Fruit fly (Drosophila melanogaster): Measurements from ENCODE around the gene CSN5.

Gene CSN5

dm6 chr3R:16469501-16470263 is at the start of gene CSN5, which contains the start of gene CG42232:
CSN5 (plus strand) TSS chr3R:16470099.
CG42232 (minus strand) TSS chr3R:16469663.
- TF ChIP-seq CTCF (optimal IDR thresholded peaks at IDR 0.05): no peak
- no peak for TF ChIP-seq CG8478 (optimal IDR thresholded peaks at IDR 0.05)

- no peak for TF ChIP-seq CTCF (optimal IDR thresholded peaks at IDR 0.05)
- no peak for TF ChIP-seq CG8478 (optimal IDR thresholded peaks at IDR 0.05)
Observed at dm6 chr3R:16423323-16423722, 46.6 kb upstream of the CSN5 start.

dm6 chr3R:16427520-16427919 is 42.4 kb upstream of the CSN5 start:
- TF ChIP-seq CG8478 (optimal IDR thresholded peaks at IDR 0.05): no peak
- TF ChIP-seq CTCF (optimal IDR thresholded peaks at IDR 0.05): no peak

dm6 chr3R:16430381-16430780 is 39.5 kb upstream of the CSN5 start, which contains the start of gene CG31279:
CG31279 (plus strand) TSS chr3R:16430681.
- TF ChIP-seq CG8478 (optimal IDR thresholded peaks at IDR 0.05) (no peak), CTCF (optimal IDR thresholded peaks at IDR 0.05) (no peak)

dm6 chr3R:16431707-16432106 is 38.2 kb upstream of the CSN5 start:
- no peak for TF ChIP-seq CG8478 (optimal IDR thresholded peaks at IDR 0.05)
- TF ChIP-seq CTCF (optimal IDR thresholded peaks at IDR 0.05): peak; percentile 97 to 98

dm6 chr3R:16432665-16433065 is 37.2 kb upstream of the CSN5 start, which contains the start of gene Fntb:
Fntb (plus strand) TSS chr3R:16432998.
- TF ChIP-seq CG8478 (optimal IDR thresholded peaks at IDR 0.05) (no peak), CTCF (optimal IDR thresholded peaks at IDR 0.05) (no peak)

dm6 chr3R:16434599-16434998 is 35.3 kb upstream of the CSN5 start, which contains the start of gene CG14881:
CG14881 (plus strand) TSS chr3R:16434899.
- TF ChIP-seq CG8478 (optimal IDR thresholded peaks at IDR 0.05): no peak
- TF ChIP-seq CTCF (optimal IDR thresholded peaks at IDR 0.05): no peak

dm6 chr3R:16436374-16437037 is 33.4 kb upstream of the CSN5 start, which contains the start of gene mRpS33:
mRpS33 (minus strand) TSS chr3R:16436597.
- no peak for TF ChIP-seq CG8478 (optimal IDR thresholded peaks at IDR 0.05)
- TF ChIP-seq CTCF (optimal IDR thresholded peaks at IDR 0.05): no peak

- TF ChIP-seq CG8478 (optimal IDR thresholded peaks at IDR 0.05): no peak
- TF ChIP-seq CTCF (optimal IDR thresholded peaks at IDR 0.05): no peak
Observed at dm6 chr3R:16441367-16441923, 28.5 kb upstream of the CSN5 start, which contains the start of gene ema. ema (minus strand) TSS chr3R:16441661.

dm6 chr3R:16442937-16443336 is 27.0 kb upstream of the CSN5 start, which contains the start of the genes Ttc1 and CG14882:
Ttc1 (minus strand) TSS chr3R:16443007.
CG14882 (plus strand) TSS chr3R:16443207.
- TF ChIP-seq CG8478 (optimal IDR thresholded peaks at IDR 0.05) (no peak), CTCF (optimal IDR thresholded peaks at IDR 0.05) (no peak)

- TF ChIP-seq CG8478 (optimal IDR thresholded peaks at IDR 0.05) (no peak), CTCF (optimal IDR thresholded peaks at IDR 0.05) (no peak)
Observed at dm6 chr3R:16446836-16447235, 23.1 kb upstream of the CSN5 start.

- no peak for TF ChIP-seq CG8478 (optimal IDR thresholded peaks at IDR 0.05)
- no peak for TF ChIP-seq CTCF (optimal IDR thresholded peaks at IDR 0.05)
Observed at dm6 chr3R:16447448-16448045, 22.4 kb upstream of the CSN5 start.

- TF ChIP-seq CG8478 (optimal IDR thresholded peaks at IDR 0.05) (no peak), CTCF (optimal IDR thresholded peaks at IDR 0.05) (no peak)
Observed at dm6 chr3R:16448378-16449134, 21.3 kb upstream of the CSN5 start.
